Worm (Caenorhabditis elegans) whole organism, mixed stage, embryonic: Measurements from ENCODE around the gene srw-67.

ENCODE experiments used
- cnd-1 ChIP-seq: fragments of 200-800 bp; sonication (Bioruptor generic); optimal IDR thresholded peaks from 2 replicates; lab custom pipeline; 2018; ENCODE audit warnings: mild to moderate bottlenecking, missing genetic modification characterization, missing compliant biosample characterization
- elt-1 ChIP-seq: sonication (generic microtip); optimal IDR thresholded peaks from 2 replicates; lab custom pipeline; 2017; ENCODE audit warnings: missing genetic modification characterization, mild to moderate bottlenecking, missing compliant biosample characterization, antibody characterized with exemption, moderate library complexity, borderline replicate concordance; ENCODE audit not compliant: insufficient read depth
- flh-1 ChIP-seq: fragments of 200-800 bp; sonication (Bioruptor generic); optimal IDR thresholded peaks from 2 replicates; lab custom pipeline; 2018; ENCODE audit warnings: mild to moderate bottlenecking, missing genetic modification characterization, moderate library complexity, missing compliant biosample characterization
- lsy-2 ChIP-seq: fragments of 150-350 bp; optimal IDR thresholded peaks from 2 replicates; lab custom pipeline; 2014; ENCODE audit warnings: missing biosample characterization, missing genetic modification characterization
- mab-5 ChIP-seq: fragments of 150-350 bp; optimal IDR thresholded peaks from 2 replicates; lab custom pipeline; 2014; ENCODE audit warnings: missing biosample characterization, missing genetic modification characterization
- nhr-12 ChIP-seq: fragments of 150-350 bp; optimal IDR thresholded peaks from 2 replicates; lab custom pipeline; 2014; ENCODE audit warnings: missing biosample characterization, missing genetic modification characterization
- nhr-237 ChIP-seq: fragments of 150-350 bp; optimal IDR thresholded peaks from 2 replicates; lab custom pipeline; 2014; ENCODE audit warnings: missing biosample characterization, missing genetic modification characterization
- nhr-76 ChIP-seq: sonication (generic microtip); optimal IDR thresholded peaks from 2 replicates; lab custom pipeline; 2017; ENCODE audit warnings: missing biosample characterization, missing genetic modification characterization
- snpc-4 ChIP-seq: fragments of 150-350 bp; optimal IDR thresholded peaks from 2 replicates; lab custom pipeline; 2014; ENCODE audit warnings: missing biosample characterization, missing genetic modification characterization
- unc-62 ChIP-seq: fragments of 150-350 bp; optimal IDR thresholded peaks from 2 replicates; lab custom pipeline; 2014; ENCODE audit warnings: missing biosample characterization, missing genetic modification reagents, missing genetic modification characterization

DNA sequence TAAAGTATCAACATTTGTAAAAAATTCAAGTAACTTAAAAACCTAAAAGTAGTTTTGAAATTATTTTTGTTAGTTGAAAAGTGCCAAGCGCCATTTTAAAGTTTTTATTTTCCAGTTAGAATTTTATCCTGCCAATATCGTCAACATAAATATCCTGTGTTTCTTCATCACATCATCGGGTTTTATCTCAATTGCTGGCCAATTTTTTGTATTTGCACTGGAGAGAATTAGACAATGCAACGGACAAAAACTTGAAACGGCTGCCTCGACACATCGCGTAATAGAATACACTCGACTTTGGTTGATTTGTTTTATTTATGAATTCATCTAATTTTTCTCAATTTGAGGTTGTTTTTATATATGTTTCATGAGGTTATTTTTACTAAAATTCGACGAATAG is 37.5 kb downstream of the srw-67 start, which contains the start of gene F25E5.2:
- TF ChIP-seq snpc-4 (tag; lab: Kevin White, UChicago) (no peak), mab-5 (tag; lab: Kevin White, UChicago) (no peak), nhr-76 (tag; lab: Kevin White, UChicago) (no peak), flh-1 (GFP tag; lab: Kevin White, UChicago) (no peak), nhr-237 (tag; lab: Kevin White, UChicago) (no peak), elt-1 (tag; lab: Kevin White, UChicago) (no peak), unc-62 (GFP tag; lab: Kevin White, UChicago) (no peak), cnd-1 (tag; lab: Kevin White, UChicago) (no peak), lsy-2 (tag; lab: Kevin White, UChicago) (no peak), nhr-12 (tag; lab: Kevin White, UChicago) (no peak)
